Worm (Caenorhabditis elegans) whole organism, L1 larva: Measurements from ENCODE around the gene Y79H2A.4.
A peak's percentile ranks its signal among the peaks of the same experiment; 100 is the strongest.

Source experiments
- C04F5.9 ChIP-seq: sonication (generic microtip); optimal IDR thresholded peaks from 2 replicates; lab custom pipeline; 2016; ENCODE audit warnings: missing genetic modification characterization, missing compliant biosample characterization
- C34B4.2 ChIP-seq: sonication (generic microtip); optimal IDR thresholded peaks from 2 replicates; lab custom pipeline; 2017; ENCODE audit warnings: mild to moderate bottlenecking, missing genetic modification characterization, missing compliant biosample characterization
- ama-1 ChIP-seq: fragments of 150-350 bp; optimal IDR thresholded peaks from 2 replicates; lab custom pipeline; 2014
- blmp-1 ChIP-seq: fragments of 150-350 bp; optimal IDR thresholded peaks from 2 replicates; lab custom pipeline; 2014; ENCODE audit warnings: missing biosample characterization, missing genetic modification characterization
- ceh-82 ChIP-seq, 3 experiments: fragments of 150-350 bp in 1 of 3; sonication (generic microtip) in 2 of 3; optimal IDR thresholded peaks; 2 replicates each; lab custom pipeline; 2014 to 2017; ENCODE audit warnings: missing biosample characterization in 3 of 3, missing genetic modification characterization in 3 of 3
- ces-1 ChIP-seq: fragments of 150-350 bp; optimal IDR thresholded peaks from 2 replicates; lab custom pipeline; 2014; ENCODE audit warnings: missing biosample characterization, missing genetic modification reagents, missing genetic modification characterization
- dsc-1 ChIP-seq: sonication (generic microtip); optimal IDR thresholded peaks from 2 replicates; lab custom pipeline; 2016; ENCODE audit warnings: mild to moderate bottlenecking, missing genetic modification characterization, missing compliant biosample characterization
- efl-1 ChIP-seq, 4 experiments: fragments of 150-350 bp; optimal IDR thresholded peaks in 3 of 4; peaks in 1 of 4; 1 replicate in 1 of 4; 2 replicates in 3 of 4; lab custom pipeline; 2014; ENCODE audit warnings: missing biosample characterization in 2 of 4, missing genetic modification characterization in 2 of 4, missing genetic modification reagents in 2 of 4
- efl-3 ChIP-seq: fragments of 200-800 bp; sonication (Bioruptor generic); optimal IDR thresholded peaks from 2 replicates; lab custom pipeline; 2018; ENCODE audit warnings: mild to moderate bottlenecking, missing genetic modification characterization, missing compliant biosample characterization
- fkh-10 ChIP-seq: sonication (generic microtip); optimal IDR thresholded peaks from 2 replicates; lab custom pipeline; 2017; ENCODE audit warnings: missing biosample characterization, missing genetic modification reagents, missing genetic modification characterization
- fkh-8 ChIP-seq: sonication (generic microtip); optimal IDR thresholded peaks from 2 replicates; lab custom pipeline; 2016; ENCODE audit warnings: mild to moderate bottlenecking, missing genetic modification characterization, missing compliant biosample characterization
- hlh-4 ChIP-seq: sonication (generic microtip); optimal IDR thresholded peaks from 2 replicates; lab custom pipeline; 2016; ENCODE audit warnings: mild to moderate bottlenecking, missing genetic modification characterization, missing compliant biosample characterization
- irx-1 ChIP-seq: sonication (generic microtip); optimal IDR thresholded peaks from 2 replicates; lab custom pipeline; 2016; ENCODE audit warnings: missing genetic modification characterization, missing compliant biosample characterization
- isw-1 ChIP-seq: fragments of 200-800 bp; sonication (Bioruptor generic); IDR thresholded peaks from 2 replicates; pipeline ENCODE4 v1.3.6; 2022; ENCODE audit warnings: missing genetic modification characterization, missing compliant biosample characterization
- lin-15B ChIP-seq: fragments of 150-350 bp; sonication (generic microtip); optimal IDR thresholded peaks from 3 replicates; lab custom pipeline; 2014; ENCODE audit warnings: missing biosample characterization, missing genetic modification characterization
- lin-39 ChIP-seq: fragments of 150-350 bp; optimal IDR thresholded peaks from 2 replicates; lab custom pipeline; 2014; ENCODE audit warnings: missing biosample characterization, missing genetic modification reagents, missing genetic modification characterization
- nhr-12 ChIP-seq: sonication (generic microtip); optimal IDR thresholded peaks from 2 replicates; lab custom pipeline; 2017; ENCODE audit warnings: missing biosample characterization, missing genetic modification characterization
- nhr-19 ChIP-seq: fragments of 200-800 bp; sonication (Bioruptor generic); conservative IDR thresholded peaks from 2 replicates; pipeline ENCODE4 v1.3.6; 2022; ENCODE audit warnings: missing genetic modification characterization, missing compliant biosample characterization
- nhr-47 ChIP-seq: sonication (generic microtip); optimal IDR thresholded peaks from 2 replicates; lab custom pipeline; 2016; ENCODE audit warnings: mild to moderate bottlenecking, missing genetic modification characterization, moderate library complexity, missing compliant biosample characterization
- nhr-71 ChIP-seq: sonication (generic microtip); optimal IDR thresholded peaks from 2 replicates; lab custom pipeline; 2016; ENCODE audit warnings: mild to moderate bottlenecking, missing genetic modification characterization, moderate library complexity, missing compliant biosample characterization
- nhr-84 ChIP-seq: sonication (generic microtip); optimal IDR thresholded peaks from 2 replicates; lab custom pipeline; 2017; ENCODE audit warnings: missing biosample characterization, missing genetic modification characterization
- nhr-85 ChIP-seq: sonication (generic microtip); peaks from one replicate; lab custom pipeline; 2016; ENCODE audit warnings: missing genetic modification characterization, inconsistent platforms, missing compliant biosample characterization
- nhr-90 ChIP-seq: sonication (generic microtip); optimal IDR thresholded peaks from 2 replicates; lab custom pipeline; 2016; ENCODE audit warnings: mild to moderate bottlenecking, missing genetic modification characterization, missing compliant biosample characterization; ENCODE audit not compliant: poor library complexity
- pax-3 ChIP-seq: fragments of 200-800 bp; sonication (Bioruptor generic); optimal IDR thresholded peaks from 2 replicates; lab custom pipeline; 2018; ENCODE audit warnings: mild to moderate bottlenecking, missing genetic modification characterization, moderate library complexity, missing compliant biosample characterization
- snpc-4 ChIP-seq: fragments of 150-350 bp; optimal IDR thresholded peaks from 2 replicates; lab custom pipeline; 2014; ENCODE audit warnings: missing biosample characterization, missing genetic modification characterization
- snu-23 ChIP-seq: sonication (generic microtip); optimal IDR thresholded peaks from 2 replicates; lab custom pipeline; 2016; ENCODE audit warnings: missing genetic modification characterization, missing compliant biosample characterization
- tbx-2 ChIP-seq: sonication (generic microtip); optimal IDR thresholded peaks from 2 replicates; lab custom pipeline; 2016; ENCODE audit warnings: missing genetic modification characterization, missing compliant biosample characterization
- tlp-1 ChIP-seq: fragments of 150-350 bp; optimal IDR thresholded peaks from 2 replicates; lab custom pipeline; 2014; ENCODE audit warnings: missing biosample characterization, missing genetic modification characterization
- unc-62 ChIP-seq: fragments of 150-350 bp; optimal IDR thresholded peaks from 2 replicates; lab custom pipeline; 2014; ENCODE audit warnings: missing biosample characterization, missing genetic modification reagents, missing genetic modification characterization
- unc-86 ChIP-seq: sonication (generic microtip); optimal IDR thresholded peaks from 2 replicates; lab custom pipeline; 2016; ENCODE audit warnings: missing genetic modification characterization, missing compliant biosample characterization
- vab-15 ChIP-seq: sonication (generic microtip); optimal IDR thresholded peaks from 2 replicates; lab custom pipeline; 2017; ENCODE audit warnings: missing genotype, mild to moderate bottlenecking, missing genetic modification characterization, missing compliant biosample characterization
- zip-4 ChIP-seq: fragments of 200-800 bp; sonication (Bioruptor generic); optimal IDR thresholded peaks from 2 replicates; lab custom pipeline; 2018; ENCODE audit warnings: mild to moderate bottlenecking, missing genetic modification characterization, moderate library complexity, missing compliant biosample characterization
- ztf-11 ChIP-seq, 2 experiments: sonication (generic microtip); optimal IDR thresholded peaks; 2 replicates each; lab custom pipeline; 2016 to 2017; ENCODE audit warnings: missing genetic modification characterization in 2 of 2, missing biosample characterization in 1 of 2, missing compliant biosample characterization in 1 of 2

Gene Y79H2A.4

ce11 chrIII:12022281-12022680, 18.8 kb upstream of the Y79H2A.4 start:
- TF ChIP-seq nhr-19 (GFP tag; lab: Robert Waterston, UW) (no peak), blmp-1 (tag; lab: Kevin White, UChicago) (no peak), fkh-10 (no peak), nhr-85 (tag; lab: Kevin White, UChicago) (peak; percentile 5), C04F5.9 (tag; lab: Kevin White, UChicago) (no peak), nhr-47 (peak; percentile 1)

ce11 chrIII:12028769-12029168, 12.3 kb upstream of the Y79H2A.4 start, which contains the start of gene Y79H2A.12:
Y79H2A.12 (minus strand) TSS chrIII:12028869.
- TF ChIP-seq snpc-4 = no peak
- TF ChIP-seq ceh-82 (tag; optimal IDR thresholded peaks at IDR 0.05; lab: Kevin White, UChicago) = no peak
- no peak for TF ChIP-seq ces-1 (GFP tag; lab: Kevin White, UChicago)
- TF ChIP-seq tbx-2 (tag; lab: Kevin White, UChicago) = no peak
- no peak for TF ChIP-seq vab-15
- TF ChIP-seq nhr-47 = no peak
- TF ChIP-seq isw-1 = no peak
- TF ChIP-seq efl-3 (GFP tag; lab: Kevin White, UChicago) = no peak

- TF ChIP-seq blmp-1 (tag; lab: Kevin White, UChicago) (no peak), pax-3 (tag; lab: Kevin White, UChicago) (no peak), ama-1 (no peak)
Observed at ce11 chrIII:12030669-12031068, 10.4 kb upstream of the Y79H2A.4 start, which contains the start of gene Y79H2A.2. Y79H2A.2 (minus strand) TSS chrIII:12030769.

ce11 chrIII:12033259-12033658, 7.8 kb upstream of the Y79H2A.4 start:
- TF ChIP-seq irx-1 (tag; lab: Kevin White, UChicago) (no peak), efl-1 (optimal IDR thresholded peaks at IDR 0.05; lab: Kevin White, UChicago) (no peak), efl-1 (GFP tag; optimal IDR thresholded peaks at IDR 0.05 in 1 of 2; lab: Kevin White, UChicago) (peak in 1 of 2 experiments; percentile 67), lin-39 (tag; lab: Kevin White, UChicago) (no peak)

ce11 chrIII:12034311-12034710, 6.8 kb upstream of the Y79H2A.4 start:
- TF ChIP-seq lin-15B (tag; lab: Kevin White, UChicago) (no peak), unc-62 (GFP tag; lab: Kevin White, UChicago) (no peak), nhr-90 (tag; lab: Kevin White, UChicago) (no peak), ama-1 (no peak), efl-1 (optimal IDR thresholded peaks at IDR 0.05; lab: Kevin White, UChicago) (no peak), efl-1 (GFP tag; optimal IDR thresholded peaks at IDR 0.05 in 1 of 2; lab: Kevin White, UChicago) (peak in 1 of 2 experiments; percentile 9)

- no peak for TF ChIP-seq C34B4.2 (tag; lab: Kevin White, UChicago)
- TF ChIP-seq efl-3 (GFP tag; lab: Kevin White, UChicago) = no peak
- no peak for TF ChIP-seq nhr-71 (tag; lab: Kevin White, UChicago)
- no peak for TF ChIP-seq pax-3 (tag; lab: Kevin White, UChicago)
- no peak for TF ChIP-seq snu-23 (GFP tag; lab: Kevin White, UChicago)
- TF ChIP-seq tlp-1 (tag; lab: Kevin White, UChicago) = no peak
- no peak for TF ChIP-seq tbx-2 (tag; lab: Kevin White, UChicago)
- no peak for TF ChIP-seq hlh-4
- no peak for TF ChIP-seq unc-86 (tag; lab: Kevin White, UChicago)
- no peak for TF ChIP-seq zip-4 (GFP tag; lab: Kevin White, UChicago)
- no peak for TF ChIP-seq nhr-12 (tag; lab: Kevin White, UChicago)
- no peak for TF ChIP-seq nhr-84 (tag; lab: Kevin White, UChicago)
- no peak for TF ChIP-seq dsc-1 (tag; lab: Kevin White, UChicago)
- TF ChIP-seq fkh-8 = no peak
- TF ChIP-seq ztf-11 (tag; optimal IDR thresholded peaks at IDR 0.05; lab: Kevin White, UChicago) = no peak
Observed at ce11 chrIII:12037217-12037616, 3.9 kb upstream of the Y79H2A.4 start.
